Fruit fly (Drosophila melanogaster) S2 (cell line): ENCODE data around the gene CG14408.

ENCODE experiments used
- CG8478 ChIP-seq: fragments of >200 bp; optimal IDR thresholded peaks from 2 replicates; lab custom pipeline; 2018
- CTCF ChIP-seq, 2 experiments: fragments of >200 bp; optimal IDR thresholded peaks; 2 replicates each; lab custom pipeline; 2018

DNA sequence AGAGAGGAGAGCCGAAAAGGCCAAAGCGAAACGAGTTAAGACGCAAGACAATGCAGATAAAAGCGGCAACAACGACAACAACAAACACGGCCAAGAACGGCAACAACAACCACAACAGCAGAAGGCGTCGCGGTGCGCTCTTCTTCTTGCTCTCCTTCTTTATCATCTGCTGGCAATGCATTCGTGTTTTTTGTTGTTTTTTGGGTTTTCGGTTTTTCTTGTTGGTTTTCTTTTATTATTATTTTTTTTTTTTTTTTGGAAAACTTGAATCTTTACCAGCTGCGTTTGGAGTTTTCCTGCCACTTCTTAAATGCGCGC lies 6.4 kb downstream of the CG14408 start:
- TF ChIP-seq CG8478: no peak
- TF ChIP-seq CTCF (optimal IDR thresholded peaks at IDR 0.05; lab: Kevin White, UChicago): no peak
